Fruit fly (Drosophila melanogaster) Kc167 (cell line): ENCODE measurements around the gene CG14000.

Source experiments
- h ChIP-seq: fragments of >200 bp; optimal IDR thresholded peaks from 3 replicates; lab custom pipeline; 2018; ENCODE audit warnings: missing external identifiers
- insv ChIP-seq: fragments of >200 bp; optimal IDR thresholded peaks from 3 replicates; lab custom pipeline; 2018; ENCODE audit warnings: missing external identifiers
- psq ChIP-seq: fragments of >200 bp; optimal IDR thresholded peaks from 2 replicates; lab custom pipeline; 2017; ENCODE audit warnings: missing external identifiers
- ttk ChIP-seq: sonication (Bioruptor generic); optimal IDR thresholded peaks from 2 replicates; lab custom pipeline; 2017; ENCODE audit warnings: missing external identifiers

DNA sequence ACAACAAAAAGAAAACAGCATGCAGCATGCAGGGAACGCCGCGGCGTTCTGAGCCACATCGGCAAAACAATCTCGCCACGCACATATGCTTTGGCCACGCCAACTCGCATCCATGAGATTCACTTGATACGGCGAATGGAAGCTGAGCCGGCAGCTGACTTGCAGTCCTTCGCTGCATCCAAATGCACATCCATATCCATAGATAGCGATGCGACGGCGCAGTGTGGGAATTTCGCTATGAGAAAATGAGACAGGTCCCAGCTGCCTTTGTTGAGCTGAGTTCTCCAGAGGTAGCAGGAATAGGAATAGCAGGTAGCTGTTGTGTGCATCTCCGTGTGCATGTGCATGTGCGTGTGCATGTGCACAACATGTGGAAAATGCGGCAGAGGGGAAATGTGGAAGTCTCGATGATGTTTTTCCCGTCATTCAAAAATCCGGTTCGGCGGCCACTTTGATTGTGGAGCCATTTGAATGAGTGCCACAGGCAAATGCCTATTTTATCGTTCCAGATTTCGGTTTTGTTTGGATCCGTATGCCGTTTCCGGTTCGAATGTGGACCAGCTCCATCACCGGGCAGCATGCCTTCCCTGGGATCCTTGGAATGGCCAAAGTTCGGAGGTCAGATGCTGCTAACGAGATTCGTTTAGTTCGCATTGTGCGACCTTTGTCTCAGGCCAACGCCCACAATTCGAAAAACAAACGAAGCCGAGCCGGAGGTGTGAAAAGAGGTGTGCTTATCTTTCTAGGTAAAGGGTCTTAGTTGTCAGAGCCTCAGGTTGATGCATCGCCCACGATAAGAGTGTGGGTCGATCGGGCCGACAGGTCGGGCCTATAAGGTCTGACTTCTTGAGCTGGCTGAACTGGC lies 39.0 kb downstream of the CG14000 start:
- TF ChIP-seq ttk (lab: Kevin White, UChicago) (no peak), psq (no peak), insv (no peak), h (lab: Kevin White, UChicago) (no peak)
